Fruit fly (Drosophila melanogaster) whole organism, embryonic: ENCODE measurements around the gene ct.

Experiments used
- Asciz ChIP-seq: fragments of 200-800 bp; sonication (Bioruptor generic); optimal IDR thresholded peaks from 2 replicates; lab custom pipeline; 2017; ENCODE audit warnings: missing biosample characterization, mild to moderate bottlenecking, missing genetic modification characterization, missing genetic modification reagents
- Atf6 ChIP-seq: fragments of 200-800 bp; sonication (Bioruptor generic); IDR thresholded peaks from 2 replicates; pipeline ENCODE4 v1.3.6; 2022; ENCODE audit warnings: missing biosample characterization, missing genetic modification characterization
- CG12155 ChIP-seq: fragments of 200-800 bp; sonication (Bioruptor generic); optimal IDR thresholded peaks from 3 replicates; lab custom pipeline; 2016; ENCODE audit warnings: missing biosample characterization, missing genetic modification characterization
- CG15514 ChIP-seq: fragments of 200-800 bp; sonication (Bioruptor generic); optimal IDR thresholded peaks from 3 replicates; lab custom pipeline; 2017; ENCODE audit warnings: missing biosample characterization, missing genetic modification characterization, mild to moderate bottlenecking, moderate library complexity, missing genetic modification reagents
- CG18619 ChIP-seq: fragments of 200-800 bp; sonication (Bioruptor generic); optimal IDR thresholded peaks from 3 replicates; lab custom pipeline; 2017; ENCODE audit warnings: missing biosample characterization, mild to moderate bottlenecking, missing genetic modification characterization
- CG2120 ChIP-seq: fragments of 200-800 bp; sonication (Bioruptor generic); optimal IDR thresholded peaks from 3 replicates; lab custom pipeline; 2016; ENCODE audit warnings: missing biosample characterization, missing genetic modification characterization
- CG31224 ChIP-seq: fragments of 200-800 bp; sonication (Bioruptor generic); IDR thresholded peaks from 2 replicates; pipeline ENCODE4 v1.3.6; 2022; ENCODE audit warnings: missing biosample characterization, missing genetic modification characterization
- CG31441 ChIP-seq: fragments of 200-800 bp; sonication (Bioruptor generic); IDR thresholded peaks from 2 replicates; pipeline ENCODE4 v1.3.6; 2022; ENCODE audit warnings: missing biosample characterization, missing genetic modification characterization
- CG3163 ChIP-seq: fragments of 200-800 bp; sonication (Bioruptor generic); optimal IDR thresholded peaks from 3 replicates; lab custom pipeline; 2016; ENCODE audit warnings: missing biosample characterization, missing genetic modification characterization
- CG33213 ChIP-seq: fragments of 200-800 bp; sonication (Bioruptor generic); optimal IDR thresholded peaks from 3 replicates; lab custom pipeline; 2016; ENCODE audit warnings: missing biosample characterization, missing genetic modification characterization
- CG3407 ChIP-seq: fragments of 200-800 bp; sonication (Bioruptor generic); optimal IDR thresholded peaks from 2 replicates; lab custom pipeline; 2018; ENCODE audit warnings: missing biosample characterization, mild to moderate bottlenecking, missing genetic modification characterization
- CG3838 ChIP-seq: fragments of 200-800 bp; sonication (Bioruptor generic); optimal IDR thresholded peaks from 3 replicates; lab custom pipeline; 2016; ENCODE audit warnings: missing biosample characterization, missing genetic modification characterization
- CG8290 ChIP-seq, 3 experiments: fragments of 200-800 bp; sonication (Bioruptor generic); optimal IDR thresholded peaks; 2 replicates each; lab custom pipeline; 2016 to 2019; ENCODE audit warnings: missing biosample characterization in 3 of 3, missing genetic modification characterization in 3 of 3, mild to moderate bottlenecking in 2 of 3, moderate library complexity in 1 of 3
- CG8478 ChIP-seq: fragments of >200 bp; optimal IDR thresholded peaks from 2 replicates; lab custom pipeline; 2018
- Doc2 ChIP-seq: fragments of 200-800 bp; sonication (Bioruptor generic); IDR thresholded peaks from 2 replicates; pipeline ENCODE4 v1.3.6; 2022; ENCODE audit warnings: missing biosample characterization, missing genetic modification characterization
- HLH3B ChIP-seq: fragments of 200-800 bp; sonication (Bioruptor generic); IDR thresholded peaks from 2 replicates; pipeline ENCODE4 v1.3.6; 2022; ENCODE audit warnings: missing biosample characterization, missing genetic modification characterization
- HLH4C ChIP-seq: fragments of 200-800 bp; sonication (Bioruptor generic); IDR thresholded peaks from 3 replicates; pipeline ENCODE4 v1.3.6; 2022; ENCODE audit warnings: missing biosample characterization, missing genetic modification characterization; ENCODE audit not compliant: partially characterized antibody
- Sox100B ChIP-seq: fragments of 200-800 bp; sonication (Bioruptor generic); optimal IDR thresholded peaks from 3 replicates; lab custom pipeline; 2018; ENCODE audit warnings: missing biosample characterization, mild to moderate bottlenecking, missing genetic modification characterization
- Sox102F ChIP-seq: fragments of 200-800 bp; sonication (Bioruptor generic); optimal IDR thresholded peaks from 2 replicates; lab custom pipeline; 2018; ENCODE audit warnings: missing biosample characterization, mild to moderate bottlenecking, missing genetic modification characterization, moderate library complexity
- Tbp ChIP-seq: fragments of >200 bp; optimal IDR thresholded peaks from 2 replicates; lab custom pipeline; 2018; ENCODE audit warnings: missing biosample characterization, missing genetic modification characterization
- ac ChIP-seq: fragments of 200-800 bp; sonication (Bioruptor generic); optimal IDR thresholded peaks from 3 replicates; lab custom pipeline; 2017; ENCODE audit warnings: missing biosample characterization, mild to moderate bottlenecking, missing genetic modification characterization
- al ChIP-seq: fragments of 200-800 bp; sonication (Bioruptor generic); IDR thresholded peaks from 2 replicates; pipeline ENCODE4 v1.3.6; 2022; ENCODE audit warnings: missing biosample characterization, missing genetic modification characterization
- bab2 ChIP-seq: fragments of 200-800 bp; sonication (Bioruptor generic); optimal IDR thresholded peaks from 2 replicates; lab custom pipeline; 2016; ENCODE audit warnings: missing biosample characterization, missing genetic modification characterization
- bsh ChIP-seq, 2 experiments: fragments of 200-800 bp; sonication (Bioruptor generic); optimal IDR thresholded peaks; 2 replicates each; lab custom pipeline; 2017 to 2018; ENCODE audit warnings: mild to moderate bottlenecking in 2 of 2, missing biosample characterization in 2 of 2, missing genetic modification characterization in 2 of 2, moderate library complexity in 1 of 2
- corto ChIP-seq: fragments of 200-800 bp; sonication (Bioruptor generic); optimal IDR thresholded peaks from 2 replicates; lab custom pipeline; 2016; ENCODE audit warnings: missing biosample characterization, mild to moderate bottlenecking, missing genetic modification characterization, moderate library complexity
- dpn ChIP-seq, 2 experiments: fragments of 200-800 bp; sonication (Bioruptor generic); optimal IDR thresholded peaks; 3 replicates each; lab custom pipeline; 2016; ENCODE audit warnings: missing biosample characterization in 2 of 2, missing genetic modification characterization in 2 of 2
- eve ChIP-seq, 2 experiments: fragments of >200 bp; optimal IDR thresholded peaks; 2 replicates each; lab custom pipeline; 2017; ENCODE audit warnings: missing biosample characterization in 2 of 2, missing genetic modification characterization in 2 of 2
- fd102C ChIP-seq: fragments of 200-800 bp; sonication (Bioruptor generic); optimal IDR thresholded peaks from 2 replicates; lab custom pipeline; 2018; ENCODE audit warnings: missing biosample characterization, mild to moderate bottlenecking, missing genetic modification characterization, moderate library complexity
- hb ChIP-seq: fragments of 200-800 bp; sonication (Bioruptor generic); IDR thresholded peaks from 3 replicates; pipeline ENCODE4 v1.3.6; 2022; ENCODE audit warnings: missing biosample characterization, missing genetic modification characterization; ENCODE audit not compliant: partially characterized antibody
- hbn ChIP-seq: fragments of 200-800 bp; sonication (Bioruptor generic); IDR thresholded peaks from 2 replicates; pipeline ENCODE4 v1.3.6; 2022; ENCODE audit warnings: missing biosample characterization, missing genetic modification characterization; ENCODE audit not compliant: partially characterized antibody
- hth ChIP-seq: fragments of >200 bp; optimal IDR thresholded peaks from 2 replicates; lab custom pipeline; 2017; ENCODE audit warnings: inconsistent platforms
- jigr1 ChIP-seq: fragments of 200-800 bp; sonication (Bioruptor generic); IDR thresholded peaks from 3 replicates; pipeline ENCODE4 v1.3.6; 2022; ENCODE audit warnings: missing biosample characterization, missing genetic modification characterization
- kah ChIP-seq: fragments of 200-800 bp; sonication (Bioruptor generic); optimal IDR thresholded peaks from 2 replicates; lab custom pipeline; 2018; ENCODE audit warnings: missing biosample characterization, mild to moderate bottlenecking, missing genetic modification characterization
- nerfin-1 ChIP-seq: fragments of 200-800 bp; sonication (Bioruptor generic); optimal IDR thresholded peaks from 3 replicates; lab custom pipeline; 2019; ENCODE audit warnings: missing biosample characterization, mild to moderate bottlenecking, missing genetic modification characterization, moderate library complexity
- nmo ChIP-seq: fragments of 200-800 bp; sonication (Bioruptor generic); optimal IDR thresholded peaks from 2 replicates; lab custom pipeline; 2018; ENCODE audit warnings: missing biosample characterization, mild to moderate bottlenecking, missing genetic modification characterization, moderate library complexity
- otp ChIP-seq: fragments of 200-800 bp; sonication (Bioruptor generic); IDR thresholded peaks from 3 replicates; pipeline ENCODE4, ENCODE4 v1.3.6; 2022; ENCODE audit warnings: missing biosample characterization, missing genetic modification characterization
- peb ChIP-seq: fragments of 200-800 bp; sonication (Bioruptor generic); IDR thresholded peaks from 2 replicates; pipeline ENCODE4 v1.3.6; 2022; ENCODE audit warnings: missing biosample characterization, missing genetic modification characterization
- salm ChIP-seq: fragments of 200-800 bp; sonication (Bioruptor generic); optimal IDR thresholded peaks from 2 replicates; lab custom pipeline; 2018; ENCODE audit warnings: missing biosample characterization, mild to moderate bottlenecking, missing genetic modification characterization
- slou ChIP-seq: fragments of 200-800 bp; sonication (Bioruptor generic); optimal IDR thresholded peaks from 3 replicates; lab custom pipeline; 2016; ENCODE audit warnings: missing biosample characterization, missing genetic modification characterization
- slp2 ChIP-seq: fragments of 200-800 bp; sonication (Bioruptor generic); optimal IDR thresholded peaks from 2 replicates; lab custom pipeline; 2016; ENCODE audit warnings: missing biosample characterization, missing genetic modification characterization
- so ChIP-seq: fragments of 200-800 bp; sonication (Bioruptor generic); IDR thresholded peaks from 3 replicates; pipeline ENCODE4 v1.3.6; 2022; ENCODE audit warnings: missing biosample characterization, missing genetic modification characterization
- ssp ChIP-seq: fragments of 200-800 bp; sonication (Bioruptor generic); IDR thresholded peaks from 2 replicates; pipeline ENCODE4 v1.3.6; 2022; ENCODE audit warnings: missing biosample characterization, missing genetic modification characterization
- ttk ChIP-seq: fragments of 200-800 bp; sonication (Bioruptor generic); IDR thresholded peaks from 2 replicates; pipeline ENCODE4 v2.1.2; 2022; ENCODE audit warnings: missing biosample characterization, missing genetic modification characterization
- tx ChIP-seq: fragments of 200-800 bp; sonication (Bioruptor generic); optimal IDR thresholded peaks from 2 replicates; lab custom pipeline; 2016; ENCODE audit warnings: missing biosample characterization, missing genetic modification characterization
- vvl ChIP-seq: fragments of 200-800 bp; sonication (Bioruptor generic); IDR thresholded peaks from 2 replicates; pipeline ENCODE4 v1.3.6; 2022; ENCODE audit warnings: missing biosample characterization, missing genetic modification characterization
- wdn ChIP-seq: fragments of 200-800 bp; sonication (Bioruptor generic); IDR thresholded peaks from 2 replicates; pipeline ENCODE4 v1.3.6; 2022; ENCODE audit warnings: missing biosample characterization, missing genetic modification characterization
- zen2 ChIP-seq: fragments of 200-800 bp; sonication (Bioruptor generic); IDR thresholded peaks from 3 replicates; pipeline ENCODE4 v1.3.6; 2022; ENCODE audit warnings: missing biosample characterization, missing genetic modification characterization; ENCODE audit not compliant: partially characterized antibody

The ct gene

DNA sequence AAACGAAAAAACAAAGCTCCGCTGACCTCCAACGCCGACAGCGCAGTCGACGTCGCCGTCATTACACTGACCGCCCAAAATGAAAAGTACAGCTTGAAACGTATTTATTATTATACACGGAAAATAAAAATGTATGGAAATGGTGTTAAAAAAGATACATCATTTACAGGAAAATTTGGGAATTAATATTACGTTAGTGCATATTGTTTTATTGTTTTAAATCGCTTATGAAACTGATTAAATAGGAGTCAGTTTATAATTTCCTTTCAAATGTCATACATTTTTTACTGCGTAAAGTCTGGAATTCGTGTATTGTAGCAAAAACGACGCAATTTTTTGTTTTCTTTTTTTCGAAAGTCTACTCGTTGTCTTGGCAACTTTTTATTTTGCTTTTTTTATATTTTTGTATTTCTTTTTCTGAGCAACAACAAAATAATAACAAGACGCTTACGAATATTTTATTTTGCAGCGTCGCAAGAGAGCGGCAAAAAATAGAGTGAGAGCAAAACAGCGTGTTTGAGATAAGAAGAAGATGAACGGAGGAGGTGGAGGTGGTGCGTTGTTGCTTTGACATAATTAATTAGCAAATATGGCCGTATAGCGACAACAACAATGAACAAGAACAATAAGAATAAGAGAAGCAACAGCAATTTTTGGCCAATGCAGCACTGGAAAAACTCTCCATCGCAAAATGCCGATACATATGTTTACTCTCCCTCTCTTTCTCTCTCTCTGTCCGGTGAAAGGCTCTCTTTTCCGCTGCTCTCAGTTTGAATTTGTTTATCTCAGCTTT lies 83.9 kb downstream of the ct start (continued):
- TF ChIP-seq Sox102F (peak; percentile 79), peb (no peak), CG31441 (GFP tag; lab: Robert Waterston, UW) (peak; percentile 80), eve (GFP tag; optimal IDR thresholded peaks at IDR 0.05; lab: Kevin White, UChicago) (peak in 1 of 2 experiments; percentile 78), CG8290 (GFP tag; optimal IDR thresholded peaks at IDR 0.05; lab: Kevin White, UChicago) (no peak), CG8290 (tag; optimal IDR thresholded peaks at IDR 0.05; lab: Kevin White, UChicago) (peak in 1 of 2 experiments; percentile 51), Atf6 (GFP tag; lab: Robert Waterston, UW) (peak; percentile 93), ttk (peak; percentile 61), CG3838 (GFP tag; lab: Kevin White, UChicago) (peak; percentile 46), al (GFP tag; lab: Robert Waterston, UW) (peak; percentile 66), ac (GFP tag; lab: Kevin White, UChicago) (no peak), vvl (GFP tag; lab: Robert Waterston, UW) (peak; percentile 73), slp2 (GFP tag; lab: Kevin White, UChicago) (peak; percentile 43), Asciz (GFP tag; lab: Kevin White, UChicago) (peak; percentile 63), zen2 (no peak), CG33213 (GFP tag; lab: Kevin White, UChicago) (peak; percentile 2), kah (GFP tag; lab: Kevin White, UChicago) (no peak), dpn (GFP tag; optimal IDR thresholded peaks at IDR 0.05; lab: Kevin White, UChicago) (peak; percentile 58 to 69), salm (tag; lab: Kevin White, UChicago) (peak; percentile 8), so (GFP tag; lab: Robert Waterston, UW) (peak; percentile 42; the same call in 1 of the 3 replicates), CG12155 (peak; percentile 70), nerfin-1 (tag; lab: Kevin White, UChicago) (peak; percentile 81), nmo (GFP tag; lab: Kevin White, UChicago) (peak; percentile 47), CG3163 (GFP tag; lab: Kevin White, UChicago) (no peak), CG2120 (GFP tag; lab: Kevin White, UChicago) (peak; percentile 89), fd102C (GFP tag; lab: Kevin White, UChicago) (no peak), HLH4C (GFP tag; lab: Robert Waterston, UW) (no peak), CG31224 (peak; percentile 36; the same call in 1 of the 2 replicates), hbn (no peak), otp (GFP tag; lab: Robert Waterston, UW) (no peak), CG8478 (no peak), tx (GFP tag; lab: Kevin White, UChicago) (peak; percentile 56), corto (peak; percentile 40), ssp (GFP tag; lab: Robert Waterston, UW) (peak; percentile 36), CG15514 (GFP tag; lab: Kevin White, UChicago) (peak; percentile 52), wdn (GFP tag; lab: Robert Waterston, UW) (peak; percentile 71), bsh (GFP tag; optimal IDR thresholded peaks at IDR 0.05; lab: Kevin White, UChicago) (peak; percentile 69 to 82), CG18619 (GFP tag; lab: Kevin White, UChicago) (peak; percentile 76), hb (GFP tag; lab: Robert Waterston, UW) (no peak), CG3407 (GFP tag; lab: Kevin White, UChicago) (no peak), jigr1 (GFP tag; lab: Robert Waterston, UW) (no peak), bab2 (GFP tag; lab: Kevin White, UChicago) (peak; percentile 56), hth (lab: Kevin White, UChicago) (no peak), Doc2 (GFP tag; lab: Robert Waterston, UW) (no peak), slou (GFP tag; lab: Kevin White, UChicago) (peak; percentile 67), Tbp (no peak), HLH3B (peak; percentile 50; the same call in 1 of the 2 replicates), Sox100B (peak; percentile 64)
- TF ChIP-seq, all 482 proteins: peak for 320
